Worm (Caenorhabditis elegans): ENCODE measurements around the gene H08J19.1.

ce11 chrX:15654969-15655368, 12.2 kb downstream of the H08J19.1 start:
- TF ChIP-seq madf-9 (GFP tag; conservative IDR thresholded peaks at IDR 0.05), result no peak
- no peak for TF ChIP-seq nhr-25 (tag; optimal IDR thresholded peaks at IDR 0.05; ENCODE audit: borderline replicate concordance, insufficient read depth)
- no peak for TF ChIP-seq set-16 (GFP tag; IDR thresholded peaks at IDR 0.05)
- no peak for TF ChIP-seq unc-39 (tag; optimal IDR thresholded peaks at IDR 0.05)
- no peak for TF ChIP-seq vab-7 (GFP tag; IDR thresholded peaks at IDR 0.05)
- no peak for TF ChIP-seq egl-27 (tag; optimal IDR thresholded peaks at IDR 0.05)
- TF ChIP-seq Y48G9A.11 (GFP tag; IDR thresholded peaks at IDR 0.05), result no peak
